Fruit fly (Drosophila melanogaster) whole organism, embryonic: ENCODE data around the gene CG31960.

Source experiments
- Awh ChIP-seq: fragments of 200-800 bp; sonication (Bioruptor generic); IDR thresholded peaks from 2 replicates; pipeline ENCODE4, ENCODE4 v1.3.6; 2022; ENCODE audit warnings: missing biosample characterization, missing genetic modification characterization
- Bdp1 ChIP-seq: fragments of 200-800 bp; sonication (Bioruptor generic); optimal IDR thresholded peaks from 3 replicates; lab custom pipeline; 2016; ENCODE audit warnings: missing biosample characterization, missing genetic modification characterization
- CG11456 ChIP-seq: fragments of 200-800 bp; sonication (Bioruptor generic); IDR thresholded peaks from 3 replicates; pipeline ENCODE4 v1.3.6; 2022; ENCODE audit warnings: missing biosample characterization, missing genetic modification characterization
- CG12769 ChIP-seq: fragments of 200-800 bp; sonication (Bioruptor generic); optimal IDR thresholded peaks from 2 replicates; lab custom pipeline; 2019; ENCODE audit warnings: missing biosample characterization, mild to moderate bottlenecking, missing genetic modification characterization, moderate library complexity
- CG12942 ChIP-seq: fragments of 200-800 bp; sonication (Bioruptor generic); optimal IDR thresholded peaks from 3 replicates; lab custom pipeline; 2016; ENCODE audit warnings: missing biosample characterization, missing genetic modification characterization
- CG14710 ChIP-seq: fragments of 200-800 bp; sonication (Bioruptor generic); optimal IDR thresholded peaks from 3 replicates; lab custom pipeline; 2019; ENCODE audit warnings: missing biosample characterization, mild to moderate bottlenecking, missing genetic modification characterization, moderate library complexity
- CG15011 ChIP-seq: fragments of 200-800 bp; sonication (Bioruptor generic); optimal IDR thresholded peaks from 3 replicates; lab custom pipeline; 2018; ENCODE audit warnings: missing biosample characterization, mild to moderate bottlenecking, missing genetic modification characterization
- CG15514 ChIP-seq: fragments of 200-800 bp; sonication (Bioruptor generic); optimal IDR thresholded peaks from 3 replicates; lab custom pipeline; 2017; ENCODE audit warnings: missing biosample characterization, missing genetic modification characterization, mild to moderate bottlenecking, moderate library complexity, missing genetic modification reagents
- CG30403 ChIP-seq: fragments of 200-800 bp; sonication (Bioruptor generic); optimal IDR thresholded peaks from 3 replicates; lab custom pipeline; 2016; ENCODE audit warnings: missing biosample characterization, missing genetic modification characterization
- CG3281 ChIP-seq: fragments of 200-800 bp; sonication (Bioruptor generic); optimal IDR thresholded peaks from 3 replicates; lab custom pipeline; 2017; ENCODE audit warnings: missing biosample characterization, mild to moderate bottlenecking, missing genetic modification characterization
- CG43689 ChIP-seq: fragments of 200-800 bp; sonication (Bioruptor generic); IDR thresholded peaks from 2 replicates; pipeline ENCODE4 v1.3.6; 2022; ENCODE audit warnings: missing biosample characterization, missing genetic modification characterization
- CG4854 ChIP-seq: fragments of 200-800 bp; sonication (Bioruptor generic); optimal IDR thresholded peaks from 2 replicates; lab custom pipeline; 2016; ENCODE audit warnings: missing biosample characterization, missing genetic modification characterization, inconsistent platforms
- CG6813 ChIP-seq: fragments of 200-800 bp; sonication (Bioruptor generic); optimal IDR thresholded peaks from 2 replicates; lab custom pipeline; 2017; ENCODE audit warnings: missing biosample characterization, missing genetic modification characterization, mild to moderate bottlenecking, moderate library complexity, missing genetic modification reagents
- CG7786 ChIP-seq: fragments of 200-800 bp; sonication (Bioruptor generic); optimal IDR thresholded peaks from 2 replicates; lab custom pipeline; 2016; ENCODE audit warnings: missing biosample characterization, missing genetic modification characterization
- CG8290 ChIP-seq, 3 experiments: fragments of 200-800 bp; sonication (Bioruptor generic); optimal IDR thresholded peaks; 2 replicates each; lab custom pipeline; 2016 to 2019; ENCODE audit warnings: missing biosample characterization in 3 of 3, missing genetic modification characterization in 3 of 3, mild to moderate bottlenecking in 2 of 3, moderate library complexity in 1 of 3
- CG8765 ChIP-seq: fragments of 200-800 bp; sonication (Bioruptor generic); IDR thresholded peaks from 2 replicates; pipeline ENCODE4 v1.3.6; 2022; ENCODE audit warnings: missing biosample characterization, missing genetic modification characterization
- CG8924 ChIP-seq: fragments of 200-800 bp; optimal IDR thresholded peaks from 3 replicates; lab custom pipeline; 2019; ENCODE audit warnings: missing biosample characterization, mild to moderate bottlenecking, missing genetic modification characterization, moderate library complexity
- D ChIP-seq, 2 experiments: fragments of 200-800 bp in 1 of 2; fragments of >200 bp in 1 of 2; sonication (Bioruptor generic) in 1 of 2; optimal IDR thresholded peaks; 2 replicates in 1 of 2; 3 replicates in 1 of 2; lab custom pipeline; 2017; ENCODE audit warnings: mild to moderate bottlenecking in 1 of 2, missing biosample characterization in 1 of 2, missing genetic modification characterization in 1 of 2, missing genetic modification reagents in 1 of 2
- Deaf1 ChIP-seq: fragments of 200-800 bp; optimal IDR thresholded peaks from 3 replicates; lab custom pipeline; 2019; ENCODE audit warnings: missing biosample characterization, mild to moderate bottlenecking, missing genetic modification characterization, moderate library complexity
- Dek ChIP-seq: fragments of 200-800 bp; sonication (Bioruptor generic); optimal IDR thresholded peaks from 3 replicates; lab custom pipeline; 2019; ENCODE audit warnings: missing biosample characterization, mild to moderate bottlenecking, missing genetic modification characterization, moderate library complexity
- Dip2 ChIP-seq: fragments of 200-800 bp; sonication (Bioruptor generic); IDR thresholded peaks from 2 replicates; pipeline ENCODE4 v1.3.6; 2022; ENCODE audit warnings: missing biosample characterization, missing genetic modification characterization
- Dref ChIP-seq: fragments of 200-800 bp; sonication (Bioruptor generic); IDR thresholded peaks from 2 replicates; pipeline ENCODE4 v1.3.6; 2022; ENCODE audit warnings: missing biosample characterization, missing genetic modification characterization
- Drgx ChIP-seq: fragments of 200-800 bp; sonication (Bioruptor generic); IDR thresholded peaks from 2 replicates; pipeline ENCODE4 v1.3.6; 2022; ENCODE audit warnings: missing biosample characterization, missing genetic modification characterization
- H15 ChIP-seq: fragments of 200-800 bp; sonication (Bioruptor generic); IDR thresholded peaks from 3 replicates; pipeline ENCODE4 v1.3.6; 2022; ENCODE audit warnings: missing biosample characterization, missing genetic modification characterization
- Neu2 ChIP-seq: fragments of 200-800 bp; sonication (Bioruptor generic); optimal IDR thresholded peaks from 3 replicates; lab custom pipeline; 2016; ENCODE audit warnings: missing biosample characterization, missing genetic modification characterization, borderline replicate concordance
- Oaz ChIP-seq: fragments of 200-800 bp; sonication (Bioruptor generic); IDR thresholded peaks from 2 replicates; pipeline ENCODE4 v1.3.6; 2022; ENCODE audit warnings: missing biosample characterization, missing genetic modification characterization
- Sox100B ChIP-seq: fragments of 200-800 bp; sonication (Bioruptor generic); optimal IDR thresholded peaks from 3 replicates; lab custom pipeline; 2018; ENCODE audit warnings: missing biosample characterization, mild to moderate bottlenecking, missing genetic modification characterization
- Xrp1 ChIP-seq: fragments of 200-800 bp; sonication (Bioruptor generic); IDR thresholded peaks from 2 replicates; pipeline ENCODE4 v1.3.6; 2022; ENCODE audit warnings: missing biosample characterization, missing genetic modification characterization
- YL-1 ChIP-seq: fragments of 200-800 bp; sonication (Bioruptor generic); optimal IDR thresholded peaks from 3 replicates; lab custom pipeline; 2017; ENCODE audit warnings: missing biosample characterization, mild to moderate bottlenecking, missing genetic modification characterization
- bigmax ChIP-seq: fragments of 200-800 bp; sonication (Bioruptor generic); optimal IDR thresholded peaks from 2 replicates; lab custom pipeline; 2018; ENCODE audit warnings: missing biosample characterization, mild to moderate bottlenecking, missing genetic modification characterization
- caup ChIP-seq: fragments of 200-800 bp; sonication (Bioruptor generic); optimal IDR thresholded peaks from 3 replicates; lab custom pipeline; 2017; ENCODE audit warnings: missing biosample characterization, mild to moderate bottlenecking, missing genetic modification characterization, moderate library complexity; ENCODE audit not compliant: severe bottlenecking
- chn ChIP-seq: fragments of 200-800 bp; sonication (Bioruptor generic); optimal IDR thresholded peaks from 2 replicates; lab custom pipeline; 2016; ENCODE audit warnings: missing biosample characterization, missing genetic modification characterization
- crol ChIP-seq: fragments of 200-800 bp; sonication (Bioruptor generic); IDR thresholded peaks from 2 replicates; pipeline ENCODE4 v1.3.6; 2022; ENCODE audit warnings: missing biosample characterization, missing genetic modification characterization
- ewg ChIP-seq: fragments of 200-800 bp; sonication (Bioruptor generic); optimal IDR thresholded peaks from 3 replicates; lab custom pipeline; 2017; ENCODE audit warnings: mild to moderate bottlenecking, missing biosample characterization, missing genetic modification reagents, missing genetic modification characterization
- jigr1 ChIP-seq: fragments of 200-800 bp; sonication (Bioruptor generic); IDR thresholded peaks from 3 replicates; pipeline ENCODE4 v1.3.6; 2022; ENCODE audit warnings: missing biosample characterization, missing genetic modification characterization
- luna ChIP-seq: fragments of 200-800 bp; sonication (Bioruptor generic); optimal IDR thresholded peaks from 2 replicates; lab custom pipeline; 2016; ENCODE audit warnings: missing biosample characterization, missing genetic modification characterization
- mam ChIP-seq: fragments of 200-800 bp; sonication (Bioruptor generic); optimal IDR thresholded peaks from 3 replicates; lab custom pipeline; 2016; ENCODE audit warnings: missing biosample characterization, missing genetic modification characterization
- mld ChIP-seq: fragments of 200-800 bp; sonication (Bioruptor generic); IDR thresholded peaks from 3 replicates; pipeline ENCODE4 v1.3.6; 2022; ENCODE audit warnings: missing biosample characterization, missing genetic modification characterization; ENCODE audit not compliant: partially characterized antibody
- pfk ChIP-seq: fragments of 200-800 bp; sonication (Bioruptor generic); optimal IDR thresholded peaks from 2 replicates; lab custom pipeline; 2018; ENCODE audit warnings: missing biosample characterization, mild to moderate bottlenecking, missing genetic modification characterization, moderate library complexity
- pzg ChIP-seq: fragments of 200-800 bp; sonication (Bioruptor generic); optimal IDR thresholded peaks from 3 replicates; lab custom pipeline; 2018; ENCODE audit warnings: missing biosample characterization, mild to moderate bottlenecking, missing genetic modification characterization, moderate library complexity
- rib ChIP-seq: fragments of 200-800 bp; sonication (Bioruptor generic); IDR thresholded peaks from 2 replicates; pipeline ENCODE4 v1.3.6; 2022; ENCODE audit warnings: missing biosample characterization, missing genetic modification characterization
- row ChIP-seq: fragments of 200-800 bp; sonication (Bioruptor generic); IDR thresholded peaks from 3 replicates; pipeline ENCODE4 v1.3.6; 2022; ENCODE audit warnings: missing biosample characterization, missing genetic modification characterization
- sd ChIP-seq: fragments of 200-800 bp; sonication (Bioruptor generic); optimal IDR thresholded peaks from 3 replicates; lab custom pipeline; 2018; ENCODE audit warnings: missing biosample characterization, mild to moderate bottlenecking, missing genetic modification characterization, moderate library complexity
- sim ChIP-seq: fragments of 200-800 bp; sonication (Bioruptor generic); IDR thresholded peaks from 2 replicates; pipeline ENCODE4 v1.3.6; 2022; ENCODE audit warnings: missing biosample characterization, missing genetic modification characterization
- stc ChIP-seq: fragments of 200-800 bp; sonication (Bioruptor generic); IDR thresholded peaks from 2 replicates; pipeline ENCODE4 v1.3.6; 2022; ENCODE audit warnings: missing biosample characterization, missing genetic modification characterization
- tio ChIP-seq: fragments of 200-800 bp; sonication (Bioruptor generic); optimal IDR thresholded peaks from 2 replicates; lab custom pipeline; 2017; ENCODE audit warnings: missing biosample characterization, missing genetic modification characterization, inconsistent platforms
- tna ChIP-seq: fragments of 200-800 bp; sonication (Bioruptor generic); IDR thresholded peaks from 2 replicates; pipeline ENCODE4 v1.3.6; 2022; ENCODE audit warnings: missing biosample characterization, missing genetic modification characterization; ENCODE audit not compliant: partially characterized antibody
- trem ChIP-seq: fragments of 200-800 bp; optimal IDR thresholded peaks from 3 replicates; lab custom pipeline; 2019; ENCODE audit warnings: missing biosample characterization, mild to moderate bottlenecking, missing genetic modification characterization, moderate library complexity
- trh ChIP-seq: fragments of 200-800 bp; sonication (Bioruptor generic); optimal IDR thresholded peaks from 2 replicates; lab custom pipeline; 2016; ENCODE audit warnings: missing biosample characterization, missing genetic modification characterization

Gene CG31960

DNA sequence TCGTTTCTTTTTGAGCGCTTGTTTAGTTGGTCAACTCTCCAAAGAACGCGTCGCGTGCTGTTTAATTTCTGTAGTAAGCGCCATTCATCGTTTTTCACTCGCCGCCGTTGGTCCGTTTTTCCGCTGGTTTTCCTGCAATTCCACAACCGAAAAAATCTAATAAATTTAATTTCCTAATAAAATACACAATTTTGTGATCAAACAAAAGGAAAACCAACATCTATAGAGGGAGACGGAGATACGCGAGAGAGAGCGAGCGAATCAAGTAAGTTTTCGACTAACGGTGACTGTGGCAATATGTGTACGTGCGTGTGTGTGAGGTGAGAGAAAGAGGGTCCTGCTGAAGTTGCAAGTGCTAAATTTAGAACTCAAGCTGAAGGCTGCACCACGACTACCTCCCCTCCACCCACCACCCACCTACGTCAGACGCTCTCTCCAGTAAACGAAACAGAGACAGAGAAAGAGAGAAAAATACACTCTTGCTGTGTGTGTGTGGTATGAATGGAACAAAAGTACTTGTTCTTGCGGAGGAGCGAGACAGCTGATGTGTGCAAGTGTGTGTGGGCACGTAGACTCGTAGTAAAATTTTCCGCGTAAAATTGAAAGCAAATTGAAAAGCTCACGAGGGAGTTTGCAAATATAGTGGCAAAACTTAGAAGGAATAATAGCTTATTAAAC, 18.9 kb downstream of the CG31960 start, which contains the start of gene Reph (continued):
- TF ChIP-seq jigr1 (GFP tag; lab: Robert Waterston, UW), result no peak
- TF ChIP-seq tio, result no peak
- TF ChIP-seq row (GFP tag; lab: Robert Waterston, UW), result peak; percentile 31; the same call in 2 of the 3 replicates
- no peak for TF ChIP-seq CG15011
- TF ChIP-seq stc (GFP tag; lab: Robert Waterston, UW), result no peak
- peak; percentile 37; the same call in 1 of the 2 replicates for TF ChIP-seq Drgx
- TF ChIP-seq CG30403 (GFP tag; lab: Kevin White, UChicago), result no peak
- peak; percentile 82 for TF ChIP-seq crol (GFP tag; lab: Robert Waterston, UW)
- TF ChIP-seq tna (GFP tag; lab: Robert Waterston, UW), result no peak
- TF ChIP-seq CG14710 (tag; lab: Kevin White, UChicago), result no peak
- TF ChIP-seq Sox100B (GFP tag; lab: Kevin White, UChicago), result no peak
- TF ChIP-seq CG3281, result peak; percentile 7
- no peak for TF ChIP-seq Neu2 (GFP tag; lab: Kevin White, UChicago)
- TF ChIP-seq CG6813 (GFP tag; lab: Kevin White, UChicago), result peak; percentile 22
- no peak for TF ChIP-seq mam (GFP tag; lab: Kevin White, UChicago)
- TF ChIP-seq pzg (GFP tag; lab: Kevin White, UChicago), result peak; percentile 13
- peak; percentile 18 for TF ChIP-seq ewg (GFP tag; lab: Kevin White, UChicago)
- TF ChIP-seq Dek (tag; lab: Kevin White, UChicago), result no peak
- peak; percentile 26 for TF ChIP-seq sd (tag; lab: Kevin White, UChicago)
- TF ChIP-seq CG12942 (GFP tag; lab: Kevin White, UChicago), result no peak
- TF ChIP-seq CG12769 (tag; lab: Kevin White, UChicago), result peak; percentile 46
- TF ChIP-seq Awh (GFP tag; lab: Robert Waterston, UW), result no peak
- no peak for TF ChIP-seq CG4854 (GFP tag; lab: Kevin White, UChicago)
- no peak for TF ChIP-seq bigmax (GFP tag; lab: Kevin White, UChicago)
- TF ChIP-seq pfk, result peak; percentile 45
- no peak for TF ChIP-seq mld (GFP tag; lab: Robert Waterston, UW)
- no peak for TF ChIP-seq D (optimal IDR thresholded peaks at IDR 0.05; lab: Kevin White, UChicago)
- peak; percentile 8 for TF ChIP-seq D (GFP tag; optimal IDR thresholded peaks at IDR 0.05; lab: Kevin White, UChicago)
- peak; percentile 45 for TF ChIP-seq Deaf1 (tag; lab: Kevin White, UChicago)
- peak; percentile 57 for TF ChIP-seq chn (GFP tag; lab: Kevin White, UChicago)
- TF ChIP-seq YL-1, result peak; percentile 17
- TF ChIP-seq trem (tag; lab: Kevin White, UChicago), result no peak
- TF ChIP-seq luna (GFP tag; lab: Kevin White, UChicago), result no peak
- TF ChIP-seq CG8765 (GFP tag; lab: Robert Waterston, UW), result no peak
- peak; percentile 75 for TF ChIP-seq rib (GFP tag; lab: Robert Waterston, UW)
- no peak for TF ChIP-seq Dref (GFP tag; lab: Robert Waterston, UW)
- TF ChIP-seq Oaz (GFP tag; lab: Robert Waterston, UW), result peak; percentile 13; the same call in 1 of the 2 replicates
- TF ChIP-seq sim (GFP tag; lab: Robert Waterston, UW), result no peak
- TF ChIP-seq CG11456 (GFP tag; lab: Robert Waterston, UW), result peak; percentile 53; the same call in 1 of the 3 replicates
- no peak for TF ChIP-seq Bdp1
- peak; percentile 64 for TF ChIP-seq caup (GFP tag; lab: Kevin White, UChicago)
- no peak for TF ChIP-seq H15 (GFP tag; lab: Robert Waterston, UW)
- no peak for TF ChIP-seq CG43689 (GFP tag; lab: Robert Waterston, UW)
- TF ChIP-seq trh (GFP tag; lab: Kevin White, UChicago), result no peak
- peak; percentile 50 for TF ChIP-seq CG15514 (GFP tag; lab: Kevin White, UChicago)
- no peak for TF ChIP-seq Dip2 (GFP tag; lab: Robert Waterston, UW)
- TF ChIP-seq CG8924, result no peak
- TF ChIP-seq CG7786 (GFP tag; lab: Kevin White, UChicago), result peak; percentile 5
- TF ChIP-seq CG8290 (GFP tag; optimal IDR thresholded peaks at IDR 0.05; lab: Kevin White, UChicago), result no peak
- TF ChIP-seq CG8290 (tag; optimal IDR thresholded peaks at IDR 0.05; lab: Kevin White, UChicago), result peak in 1 of 2 experiments; percentile 83
- TF ChIP-seq Xrp1, result no peak
